Worm (Caenorhabditis elegans): ENCODE data around the gene lip-1.
A peak's percentile ranks its signal among the peaks of the same experiment; 100 is the strongest.

lip-1 gene

ce11 chrIV:6806475-6807063, 36.2 kb upstream of the lip-1 start, which contains the start of gene C17H12.10:
Gene C17H12.10 (plus strand): TSS chrIV:6806799.
- no peak for TF ChIP-seq lin-26 (GFP tag; IDR thresholded peaks at IDR 0.05)
- peak; percentile 31 for TF ChIP-seq K12H6.12 (tag; optimal IDR thresholded peaks at IDR 0.05)
- no peak for TF ChIP-seq cebp-1 (GFP tag; IDR thresholded peaks at IDR 0.05)
- peak; percentile 54 for TF ChIP-seq cebp-1 (tag; optimal IDR thresholded peaks at IDR 0.05)

- TF ChIP-seq F10E7.11 (tag; optimal IDR thresholded peaks at IDR 0.05) (no peak), lin-40 (tag; optimal IDR thresholded peaks at IDR 0.05) (peak; percentile 37), ceh-27 (GFP tag; optimal IDR thresholded peaks at IDR 0.05) (peak; percentile 3), mel-28 (tag; optimal IDR thresholded peaks at IDR 0.05; ENCODE audit: borderline replicate concordance) (no peak), tbp1 (GFP tag; optimal IDR thresholded peaks at IDR 0.05) (no peak), mcd-1 (GFP tag; IDR thresholded peaks at IDR 0.05) (no peak), aptf-3 (GFP tag; IDR thresholded peaks at IDR 0.05) (no peak), akir-1 (GFP tag; optimal IDR thresholded peaks at IDR 0.05) (no peak), pbrm-1 (GFP tag; IDR thresholded peaks at IDR 0.05) (0 out of 2 replicates have a peak, but pooled peaks have one; percentile 14), rpc-1 (optimal IDR thresholded peaks at IDR 0.05) (no peak), rpc-1 (tag; optimal IDR thresholded peaks at IDR 0.05) (no peak), lin-35 (GFP tag; optimal IDR thresholded peaks at IDR 0.05) (peak in 1 of 3 experiments; percentile 57), F37B4.10 (GFP tag; IDR thresholded peaks at IDR 0.05) (0 out of 2 replicates have a peak, but pooled peaks have one; percentile 15), F39B2.1 (GFP tag; IDR thresholded peaks at IDR 0.05) (no peak), bed-2 (GFP tag; IDR thresholded peaks at IDR 0.05) (no peak), K12H6.12 (tag; optimal IDR thresholded peaks at IDR 0.05) (peak; percentile 58), ztf-22 (GFP tag; optimal IDR thresholded peaks at IDR 0.05) (no peak), egl-44 (GFP tag; IDR thresholded peaks at IDR 0.05) (no peak), fkh-3 (tag; optimal IDR thresholded peaks at IDR 0.05) (no peak)
Observed at ce11 chrIV:6809756-6810155, 33.0 kb upstream of the lip-1 start.

- TF ChIP-seq lsl-1 (GFP tag; optimal IDR thresholded peaks at IDR 0.05) = no peak
- TF ChIP-seq repo-1 (tag; optimal IDR thresholded peaks at IDR 0.05) = no peak
- TF ChIP-seq B0261.1 (tag; optimal IDR thresholded peaks at IDR 0.05) = no peak
- no peak for TF ChIP-seq let-526 (GFP tag; IDR thresholded peaks at IDR 0.05)
- no peak for TF ChIP-seq nfya-1 (tag; optimal IDR thresholded peaks at IDR 0.05; ENCODE audit: borderline replicate concordance, insufficient read depth)
- no peak for TF ChIP-seq somi-1 (GFP tag; optimal IDR thresholded peaks at IDR 0.05)
- no peak for TF ChIP-seq F52B5.7 (tag; optimal IDR thresholded peaks at IDR 0.05)
- no peak for TF ChIP-seq F33H1.4 (GFP tag; IDR thresholded peaks at IDR 0.05)
- no peak for TF ChIP-seq tlf-1 (GFP tag; optimal IDR thresholded peaks at IDR 0.05)
Observed at ce11 chrIV:6811808-6812207, 30.9 kb upstream of the lip-1 start, which contains the start of gene ceh-48. Gene ceh-48 (plus strand): TSS chrIV:6812108.

DNA sequence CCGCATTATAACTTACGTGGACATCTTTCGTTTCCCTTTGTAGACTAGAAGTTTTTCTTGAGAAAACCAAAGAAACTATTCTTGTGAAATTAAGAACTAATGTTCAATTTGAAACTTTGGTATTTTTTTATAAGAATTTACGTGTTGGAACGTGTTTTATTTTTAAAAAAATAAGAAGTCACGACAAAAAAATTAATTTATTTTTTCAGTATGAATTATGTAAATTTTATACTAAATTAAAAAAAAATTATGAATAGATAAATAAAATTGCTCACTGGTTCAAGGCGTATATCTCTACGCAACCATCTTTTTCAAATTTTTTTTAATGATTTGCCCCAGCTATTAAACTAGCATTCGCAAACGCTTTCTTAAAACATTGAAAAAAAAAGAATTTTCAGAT, 25.2 kb upstream of the lip-1 start, which contains the start of gene C17H12.5:
C17H12.5 (minus strand) TSS at position 101 of the 400 bp plus-strand sequence.
- no peak for TF ChIP-seq ceh-91 (GFP tag; IDR thresholded peaks at IDR 0.05)

DNA sequence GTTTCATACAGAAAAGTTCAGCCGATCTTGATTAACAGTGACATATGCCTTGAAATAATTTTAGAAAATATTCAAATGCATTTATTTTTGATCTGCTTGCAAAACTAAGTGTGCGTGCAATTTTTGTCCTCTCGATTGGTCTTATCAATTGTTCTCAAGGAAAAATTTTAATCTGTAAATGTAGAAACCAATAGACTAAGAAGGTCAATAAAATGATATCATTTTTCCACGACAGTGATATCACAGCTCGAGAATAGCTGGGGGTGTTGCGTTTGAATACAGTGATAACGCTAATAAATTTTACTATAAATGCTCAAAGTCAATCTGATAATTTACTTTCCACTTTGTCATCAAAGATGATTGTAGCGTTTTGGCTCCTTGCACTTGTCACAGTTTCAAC, 24.4 kb upstream of the lip-1 start, which contains the start of gene C17H12.8:
C17H12.8 (plus strand) TSS at position 335 of the 400 bp plus-strand sequence.
- TF ChIP-seq mel-28 (tag; optimal IDR thresholded peaks at IDR 0.05; ENCODE audit: borderline replicate concordance) = no peak
- TF ChIP-seq nhr-80 (tag; optimal IDR thresholded peaks at IDR 0.05) = peak; percentile 37

All from whole organism, young adult.